Worm (Caenorhabditis elegans) whole organism, L3 larva: ENCODE results near the gene prmt-9.

ENCODE experiments used
- R02D3.7 ChIP-seq: fragments of 150-350 bp; optimal IDR thresholded peaks from 2 replicates; lab custom pipeline; 2014; ENCODE audit warnings: missing biosample characterization, missing genetic modification characterization
- ZK546.5 ChIP-seq: sonication (generic microtip); optimal IDR thresholded peaks from 2 replicates; lab custom pipeline; 2017; ENCODE audit warnings: missing biosample characterization, missing genetic modification characterization
- aly-2 ChIP-seq: fragments of 150-350 bp; optimal IDR thresholded peaks from 2 replicates; lab custom pipeline; 2014; ENCODE audit warnings: missing biosample characterization, missing genetic modification characterization
- ceh-16 ChIP-seq: sonication (generic microtip); optimal IDR thresholded peaks from 2 replicates; lab custom pipeline; 2017; ENCODE audit warnings: missing biosample characterization, missing genetic modification characterization
- ceh-28 ChIP-seq: fragments of 150-350 bp; optimal IDR thresholded peaks from 2 replicates; lab custom pipeline; 2014; ENCODE audit warnings: missing biosample characterization, missing genetic modification reagents, missing genetic modification characterization
- ceh-82 ChIP-seq: fragments of 150-350 bp; optimal IDR thresholded peaks from 2 replicates; lab custom pipeline; 2014; ENCODE audit warnings: missing biosample characterization, missing genetic modification characterization
- ceh-9 ChIP-seq: sonication (generic microtip); optimal IDR thresholded peaks from 2 replicates; lab custom pipeline; 2018; ENCODE audit warnings: missing biosample characterization, missing genetic modification characterization
- daf-12 ChIP-seq: fragments of 150-350 bp; optimal IDR thresholded peaks from 2 replicates; lab custom pipeline; 2014; ENCODE audit warnings: missing biosample characterization, missing genetic modification reagents, missing genetic modification characterization
- egl-27 ChIP-seq: sonication (generic microtip); optimal IDR thresholded peaks from 4 replicates; lab custom pipeline; 2017; ENCODE audit warnings: missing biosample characterization, missing genetic modification reagents, missing genetic modification characterization
- egl-5 ChIP-seq: fragments of 150-350 bp; optimal IDR thresholded peaks from 2 replicates; lab custom pipeline; 2017; ENCODE audit warnings: missing biosample characterization, missing genetic modification reagents, missing genetic modification characterization, inconsistent platforms
- elt-1 ChIP-seq: fragments of 150-350 bp; optimal IDR thresholded peaks from 2 replicates; lab custom pipeline; 2014; ENCODE audit warnings: missing biosample characterization, missing genetic modification characterization
- elt-2 ChIP-seq: sonication (generic microtip); optimal IDR thresholded peaks from 2 replicates; lab custom pipeline; 2016; ENCODE audit warnings: missing genetic modification reagents, mild to moderate bottlenecking, missing genetic modification characterization, missing compliant biosample characterization
- eor-1 ChIP-seq, 2 experiments: fragments of 150-350 bp; optimal IDR thresholded peaks; 2 replicates each; lab custom pipeline; 2014 to 2018; ENCODE audit warnings: missing biosample characterization in 2 of 2, missing genetic modification characterization in 2 of 2
- fkh-10 ChIP-seq: sonication (generic microtip); optimal IDR thresholded peaks from 2 replicates; lab custom pipeline; 2017; ENCODE audit warnings: missing biosample characterization, missing genetic modification reagents, missing genetic modification characterization
- fkh-2 ChIP-seq: fragments of 150-350 bp; optimal IDR thresholded peaks from 2 replicates; lab custom pipeline; 2014; ENCODE audit warnings: missing biosample characterization, missing genetic modification reagents, missing genetic modification characterization
- fos-1 ChIP-seq: fragments of 150-350 bp; optimal IDR thresholded peaks from 2 replicates; lab custom pipeline; 2014; ENCODE audit warnings: missing biosample characterization, missing genetic modification characterization
- hmg-11 ChIP-seq: sonication (generic microtip); optimal IDR thresholded peaks from 2 replicates; lab custom pipeline; 2016; ENCODE audit warnings: missing genetic modification characterization, missing compliant biosample characterization
- jun-1 ChIP-seq: fragments of 150-350 bp; optimal IDR thresholded peaks from 2 replicates; lab custom pipeline; 2014; ENCODE audit warnings: missing biosample characterization, missing genetic modification reagents, missing genetic modification characterization
- lin-15B ChIP-seq: fragments of 150-350 bp; optimal IDR thresholded peaks from 2 replicates; lab custom pipeline; 2014; ENCODE audit warnings: missing biosample characterization, missing genetic modification characterization
- lin-39 ChIP-seq: fragments of 150-350 bp; optimal IDR thresholded peaks from 2 replicates; lab custom pipeline; 2018; ENCODE audit warnings: missing biosample characterization, missing genetic modification reagents, missing genetic modification characterization
- lsy-12 ChIP-seq: sonication (generic microtip); optimal IDR thresholded peaks from 2 replicates; lab custom pipeline; 2016; ENCODE audit warnings: mild to moderate bottlenecking, missing genetic modification characterization, missing compliant biosample characterization
- mdl-1 ChIP-seq: fragments of 150-350 bp; optimal IDR thresholded peaks from 2 replicates; lab custom pipeline; 2014; ENCODE audit warnings: missing biosample characterization, missing genetic modification characterization
- mml-1 ChIP-seq: fragments of 150-350 bp; sonication (generic microtip); optimal IDR thresholded peaks from 3 replicates; lab custom pipeline; 2014; ENCODE audit warnings: missing biosample characterization, missing genetic modification characterization
- nfya-1 ChIP-seq: sonication (generic microtip); optimal IDR thresholded peaks from 2 replicates; lab custom pipeline; 2017; ENCODE audit warnings: missing genetic modification characterization, mild to moderate bottlenecking, missing compliant biosample characterization, antibody characterized with exemption, moderate library complexity; ENCODE audit not compliant: insufficient read depth
- nhr-11 ChIP-seq: fragments of 150-350 bp; optimal IDR thresholded peaks from 2 replicates; lab custom pipeline; 2014; ENCODE audit warnings: missing biosample characterization, missing genetic modification characterization
- nhr-12 ChIP-seq: fragments of 150-350 bp; optimal IDR thresholded peaks from 2 replicates; lab custom pipeline; 2014; ENCODE audit warnings: missing biosample characterization, missing genetic modification characterization
- nhr-23 ChIP-seq: fragments of 150-350 bp; optimal IDR thresholded peaks from 2 replicates; lab custom pipeline; 2014; ENCODE audit warnings: missing biosample characterization, missing genetic modification reagents, missing genetic modification characterization
- nhr-237 ChIP-seq: fragments of 150-350 bp; optimal IDR thresholded peaks from 2 replicates; lab custom pipeline; 2014; ENCODE audit warnings: missing biosample characterization, missing genetic modification characterization
- nhr-25 ChIP-seq: sonication (generic microtip); optimal IDR thresholded peaks from 2 replicates; lab custom pipeline; 2017; ENCODE audit warnings: missing biosample characterization, missing genetic modification characterization
- nhr-28 ChIP-seq: fragments of 150-350 bp; optimal IDR thresholded peaks from 2 replicates; lab custom pipeline; 2014; ENCODE audit warnings: missing biosample characterization, missing genetic modification characterization
- nhr-43 ChIP-seq: sonication (generic microtip); optimal IDR thresholded peaks from 2 replicates; lab custom pipeline; 2016; ENCODE audit warnings: mild to moderate bottlenecking, missing genetic modification characterization, missing compliant biosample characterization; ENCODE audit not compliant: poor library complexity, severe bottlenecking
- nhr-67 ChIP-seq: fragments of 150-350 bp; optimal IDR thresholded peaks from 2 replicates; lab custom pipeline; 2014; ENCODE audit warnings: missing biosample characterization, missing genetic modification characterization
- nhr-76 ChIP-seq: fragments of 150-350 bp; sonication (generic microtip); optimal IDR thresholded peaks from 5 replicates; lab custom pipeline; 2014; ENCODE audit warnings: missing biosample characterization, missing genetic modification characterization
- nhr-77 ChIP-seq: fragments of 150-350 bp; optimal IDR thresholded peaks from 2 replicates; lab custom pipeline; 2014; ENCODE audit warnings: missing biosample characterization, missing genetic modification characterization
- pha-4 ChIP-seq: fragments of 150-350 bp; optimal IDR thresholded peaks from 2 replicates; lab custom pipeline; 2014; ENCODE audit warnings: missing biosample characterization, missing genetic modification reagents, missing genetic modification characterization
- pqm-1 ChIP-seq: fragments of 150-350 bp; optimal IDR thresholded peaks from 2 replicates; lab custom pipeline; 2017; ENCODE audit warnings: missing biosample characterization, missing genetic modification characterization, inconsistent platforms
- sea-2 ChIP-seq: fragments of 150-350 bp; sonication (generic microtip); optimal IDR thresholded peaks from 4 replicates; lab custom pipeline; 2014; ENCODE audit warnings: missing biosample characterization, missing genetic modification reagents, missing genetic modification characterization
- skn-1 ChIP-seq: fragments of 150-350 bp; optimal IDR thresholded peaks from 2 replicates; lab custom pipeline; 2014; ENCODE audit warnings: missing biosample characterization, missing genetic modification characterization
- snpc-4 ChIP-seq: fragments of 150-350 bp; optimal IDR thresholded peaks from 2 replicates; lab custom pipeline; 2014; ENCODE audit warnings: missing biosample characterization, missing genetic modification characterization
- unc-39 ChIP-seq: sonication (generic microtip); optimal IDR thresholded peaks from 4 replicates; lab custom pipeline; 2017; ENCODE audit warnings: missing biosample characterization, missing genetic modification characterization
- unc-62 ChIP-seq: fragments of 150-350 bp; sonication (generic microtip); optimal IDR thresholded peaks from 4 replicates; lab custom pipeline; 2014; ENCODE audit warnings: missing biosample characterization, missing genetic modification reagents, missing genetic modification characterization
- ztf-11 ChIP-seq: fragments of 150-350 bp; optimal IDR thresholded peaks from 2 replicates; lab custom pipeline; 2014; ENCODE audit warnings: missing biosample characterization, missing genetic modification characterization
- ztf-4 ChIP-seq: fragments of 150-350 bp; optimal IDR thresholded peaks from 2 replicates; lab custom pipeline; 2014; ENCODE audit warnings: missing biosample characterization, missing genetic modification characterization

Gene prmt-9

DNA sequence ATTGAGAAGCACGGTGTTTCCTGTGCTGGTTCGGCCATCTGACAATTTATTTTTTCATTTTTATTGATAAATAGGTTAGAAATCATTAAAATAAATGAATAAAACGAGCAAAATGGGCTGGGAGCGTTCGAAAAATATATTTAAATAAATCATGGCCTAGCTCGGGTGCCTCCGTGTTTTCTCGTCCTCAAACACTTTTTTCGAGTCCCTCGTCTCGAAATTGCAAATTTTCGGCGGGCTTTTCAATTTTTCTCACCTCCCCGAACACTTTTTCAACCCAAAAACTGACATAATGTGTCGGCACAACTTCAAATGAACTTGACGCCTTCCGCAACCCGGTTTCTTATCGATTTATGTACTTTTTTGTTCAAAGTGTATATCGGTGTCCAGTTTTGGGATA is at the start of gene prmt-9:
TSS of gene prmt-9 (minus strand) at position 38 of the 400 bp plus-strand sequence.
- no peak for TF ChIP-seq nhr-43 (tag; lab: Kevin White, UChicago)
- no peak for TF ChIP-seq ceh-28 (tag; lab: Kevin White, UChicago)
- TF ChIP-seq mml-1 (tag; lab: Kevin White, UChicago), result no peak
- peak; percentile 36 for TF ChIP-seq nfya-1
- peak; percentile 54 for TF ChIP-seq lin-15B
- TF ChIP-seq snpc-4, result no peak
- TF ChIP-seq pqm-1 (tag; lab: Kevin White, UChicago), result no peak
- no peak for TF ChIP-seq nhr-237 (tag; lab: Kevin White, UChicago)
- TF ChIP-seq lin-39 (tag; lab: Kevin White, UChicago), result peak; percentile 36
- TF ChIP-seq unc-39 (tag; lab: Kevin White, UChicago), result no peak
- TF ChIP-seq egl-27 (tag; lab: Kevin White, UChicago), result no peak

DNA sequence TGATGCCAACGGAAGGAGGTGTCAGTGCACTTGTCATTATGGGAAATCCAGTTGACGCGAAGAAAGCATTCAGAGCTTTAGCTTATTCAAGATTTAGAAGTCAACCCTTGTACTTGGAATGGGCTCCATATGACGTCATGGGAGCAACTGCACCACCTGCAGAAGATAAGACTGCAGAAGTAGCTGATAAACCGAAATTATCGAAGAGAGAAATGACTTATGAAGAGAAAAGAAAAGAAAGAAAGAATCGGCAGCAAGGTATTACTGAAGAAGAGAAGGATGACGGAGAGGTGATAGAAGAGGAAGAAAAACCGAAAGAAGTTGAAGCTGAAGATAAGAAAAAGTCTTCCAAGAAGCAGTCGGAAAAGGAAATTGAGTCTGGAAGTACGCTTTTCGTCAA is 44.0 kb upstream of the prmt-9 start:
- TF ChIP-seq ztf-4 (tag; lab: Kevin White, UChicago) (no peak), elt-1 (no peak), unc-62 (no peak), elt-2 (tag; lab: Kevin White, UChicago) (peak; percentile 70), pqm-1 (tag; lab: Kevin White, UChicago) (peak; percentile 13), lsy-12 (tag; lab: Kevin White, UChicago) (no peak), mdl-1 (tag; lab: Kevin White, UChicago) (no peak)

DNA sequence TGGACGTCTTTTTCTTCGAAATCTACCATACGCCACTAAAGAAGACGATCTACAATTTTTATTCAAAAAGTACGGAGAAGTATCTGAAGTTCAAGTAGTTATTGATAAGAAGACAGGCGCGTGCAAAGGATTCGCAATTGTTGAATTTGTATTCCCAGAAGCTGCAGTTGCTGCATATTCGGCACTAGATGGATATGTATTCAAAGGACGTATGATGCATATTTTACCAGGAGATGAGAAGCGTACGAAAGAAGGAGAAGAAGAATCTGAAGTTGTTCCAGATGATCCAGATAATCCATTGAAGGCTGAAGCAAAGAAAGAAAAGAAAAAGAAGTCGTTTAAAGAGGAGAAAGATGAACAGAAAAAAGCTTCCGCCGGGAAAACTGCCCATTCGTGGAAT is 41.7 kb upstream of the prmt-9 start:
- TF ChIP-seq pha-4 (tag; lab: Kevin White, UChicago), result no peak
- TF ChIP-seq ZK546.5 (tag; lab: Kevin White, UChicago), result no peak
- no peak for TF ChIP-seq nhr-67
- TF ChIP-seq, all 47 proteins: peak for 0

DNA sequence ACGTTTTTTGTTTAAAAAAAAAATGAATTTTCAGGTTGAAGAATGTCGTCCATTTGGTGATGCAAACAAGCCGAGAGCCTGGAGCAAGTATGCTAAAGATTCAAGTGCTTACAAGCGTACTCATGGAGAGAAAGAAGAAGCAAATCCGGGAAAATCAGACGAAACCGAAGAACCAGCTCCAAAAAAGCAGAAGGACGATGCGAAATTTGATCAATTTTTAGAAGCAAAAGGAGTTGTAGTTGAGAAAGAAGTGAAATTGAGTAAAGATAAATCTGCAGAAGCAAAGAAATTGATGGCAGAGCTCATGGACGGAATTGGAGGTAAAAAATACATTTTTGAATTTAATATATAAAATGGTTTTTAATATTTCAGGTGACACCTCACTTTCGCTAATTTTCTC is 41.0 kb upstream of the prmt-9 start:
- TF ChIP-seq nhr-28 (tag; lab: Kevin White, UChicago) (no peak), nhr-25 (tag; lab: Kevin White, UChicago) (no peak), fos-1 (no peak), egl-5 (no peak), sea-2 (GFP tag; lab: Kevin White, UChicago) (no peak), snpc-4 (no peak), nhr-76 (no peak), ZK546.5 (tag; lab: Kevin White, UChicago) (no peak), elt-1 (no peak), nfya-1 (no peak), mml-1 (tag; lab: Kevin White, UChicago) (no peak), nhr-77 (tag; lab: Kevin White, UChicago) (no peak), lin-15B (no peak), nhr-237 (tag; lab: Kevin White, UChicago) (no peak), pqm-1 (tag; lab: Kevin White, UChicago) (no peak), daf-12 (tag; lab: Kevin White, UChicago) (no peak)

DNA sequence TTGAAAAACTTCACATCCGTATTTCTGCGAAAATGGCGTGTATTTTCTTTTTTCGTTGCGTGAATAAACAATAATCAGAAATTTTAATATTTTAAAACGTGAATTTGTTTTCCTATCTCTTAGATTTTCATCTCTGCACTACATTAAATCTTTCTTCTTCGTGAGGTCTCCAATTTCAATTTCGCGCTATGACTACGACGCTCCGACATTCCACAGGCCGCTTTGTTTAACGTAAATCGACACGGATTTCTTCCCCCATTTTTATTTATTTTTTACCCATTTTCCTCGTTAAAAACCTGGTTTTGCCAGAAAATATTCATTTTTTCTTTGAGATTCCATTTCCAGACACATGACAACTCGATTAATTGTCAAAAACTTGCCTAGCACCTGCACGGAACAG is 40.5 kb upstream of the prmt-9 start, which contains the start of the genes T23F6.3 and rbd-1:
TSS of gene T23F6.3 (minus strand) at position 120 of the 400 bp plus-strand sequence.
TSS of gene rbd-1 (plus strand) at position 346 of the 400 bp plus-strand sequence.
- TF ChIP-seq ceh-9, result no peak
- TF ChIP-seq egl-27 (tag; lab: Kevin White, UChicago), result no peak
- no peak for TF ChIP-seq ceh-16
- TF ChIP-seq elt-2 (tag; lab: Kevin White, UChicago), result peak; percentile 48
- no peak for TF ChIP-seq nhr-67
- TF ChIP-seq hmg-11 (tag; lab: Kevin White, UChicago), result peak; percentile 89
- no peak for TF ChIP-seq nhr-76
- TF ChIP-seq pha-4 (tag; lab: Kevin White, UChicago), result peak; percentile 95
- no peak for TF ChIP-seq ZK546.5 (tag; lab: Kevin White, UChicago)
- TF ChIP-seq nhr-77 (tag; lab: Kevin White, UChicago), result peak; percentile 64
- TF ChIP-seq jun-1 (tag; lab: Kevin White, UChicago), result peak; percentile 54
- no peak for TF ChIP-seq unc-62
- TF ChIP-seq nhr-23 (tag; lab: Kevin White, UChicago), result peak; percentile 92
- TF ChIP-seq nhr-12 (tag; lab: Kevin White, UChicago), result no peak
- peak; percentile 73 for TF ChIP-seq egl-5
- TF ChIP-seq mml-1 (tag; lab: Kevin White, UChicago), result no peak
- TF ChIP-seq pqm-1 (tag; lab: Kevin White, UChicago), result peak; percentile 70
- no peak for TF ChIP-seq eor-1 (tag; optimal IDR thresholded peaks at IDR 0.05; lab: Kevin White, UChicago)
- peak; percentile 57 for TF ChIP-seq lsy-12 (tag; lab: Kevin White, UChicago)
- TF ChIP-seq lin-39 (tag; lab: Kevin White, UChicago), result peak; percentile 69
- TF ChIP-seq nhr-11, result peak; percentile 69
- TF ChIP-seq ztf-11 (tag; lab: Kevin White, UChicago), result no peak
- peak; percentile 82 for TF ChIP-seq ceh-82 (tag; lab: Kevin White, UChicago)
- no peak for TF ChIP-seq nhr-237 (tag; lab: Kevin White, UChicago)
- TF ChIP-seq unc-39 (tag; lab: Kevin White, UChicago), result no peak
- TF ChIP-seq nfya-1, result peak; percentile 84
- peak; percentile 83 for TF ChIP-seq lin-15B
- no peak for TF ChIP-seq daf-12 (tag; lab: Kevin White, UChicago)
- no peak for TF ChIP-seq fkh-2 (tag; lab: Kevin White, UChicago)
- peak; percentile 75 for TF ChIP-seq snpc-4
- peak; percentile 57 for TF ChIP-seq skn-1 (tag; lab: Kevin White, UChicago)
- TF ChIP-seq fkh-10 (GFP tag; lab: Kevin White, UChicago), result no peak
- peak; percentile 99 for TF ChIP-seq R02D3.7 (tag; lab: Kevin White, UChicago)
- TF ChIP-seq sea-2 (GFP tag; lab: Kevin White, UChicago), result no peak
- no peak for TF ChIP-seq aly-2 (tag; lab: Kevin White, UChicago)
